Worm (Caenorhabditis elegans): ENCODE results near the gene Y7A5A.8.

DNA sequence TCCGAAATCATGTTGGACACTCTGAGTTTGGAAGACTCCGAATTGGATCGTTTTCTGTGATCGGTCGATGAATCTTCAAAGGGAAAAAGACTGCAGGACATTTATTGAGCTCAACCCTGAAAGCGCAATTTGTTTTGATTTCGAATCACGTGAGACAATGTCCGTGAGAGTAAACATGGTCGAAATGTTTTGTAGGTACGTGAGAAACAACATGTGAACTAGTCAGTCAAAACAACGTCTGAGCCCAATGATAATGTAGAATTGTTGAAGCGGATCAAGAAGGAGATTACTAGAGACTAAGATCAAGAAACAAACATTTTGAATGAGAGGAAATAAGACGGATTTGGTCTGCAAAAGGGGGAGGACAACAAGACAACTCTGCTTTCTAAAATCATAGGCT is 18.2 kb upstream of the Y7A5A.8 start, which contains the start of gene Y7A5A.7:
- no peak for TF ChIP-seq ceh-28 (tag; optimal IDR thresholded peaks at IDR 0.05)
- no peak for TF ChIP-seq ama-1 (optimal IDR thresholded peaks at IDR 0.05)
- TF ChIP-seq lin-13 (GFP tag; optimal IDR thresholded peaks at IDR 0.05): no peak
- TF ChIP-seq F44E2.7 (GFP tag; IDR thresholded peaks at IDR 0.05): no peak
- TF ChIP-seq ztf-11 (tag; optimal IDR thresholded peaks at IDR 0.05): no peak
